Worm (Caenorhabditis elegans) whole organism, L1 larva: Measurements from ENCODE around the gene T14G12.12.

ENCODE experiments used
- aha-1 ChIP-seq: fragments of 150-350 bp; optimal IDR thresholded peaks from 2 replicates; lab custom pipeline; 2014; ENCODE audit warnings: missing biosample characterization, missing genetic modification characterization
- egl-13 ChIP-seq: sonication (generic microtip); optimal IDR thresholded peaks from 2 replicates; lab custom pipeline; 2016; ENCODE audit warnings: missing genotype, missing genetic modification reagents, missing genetic modification characterization, missing compliant biosample characterization
- fkh-10 ChIP-seq: sonication (generic microtip); optimal IDR thresholded peaks from 2 replicates; lab custom pipeline; 2017; ENCODE audit warnings: missing biosample characterization, missing genetic modification reagents, missing genetic modification characterization
- fkh-8 ChIP-seq: sonication (generic microtip); optimal IDR thresholded peaks from 2 replicates; lab custom pipeline; 2016; ENCODE audit warnings: mild to moderate bottlenecking, missing genetic modification characterization, missing compliant biosample characterization
- lin-35 ChIP-seq, 2 experiments: fragments of 150-350 bp; optimal IDR thresholded peaks; 2 replicates each; lab custom pipeline; 2014; ENCODE audit warnings: missing biosample characterization in 2 of 2, missing genetic modification characterization in 2 of 2, missing genetic modification reagents in 2 of 2
- mep-1 ChIP-seq: fragments of 150-350 bp; optimal IDR thresholded peaks from 2 replicates; lab custom pipeline; 2014; ENCODE audit warnings: missing biosample characterization, missing genetic modification characterization
- nhr-77 ChIP-seq: fragments of 150-350 bp; optimal IDR thresholded peaks from 2 replicates; lab custom pipeline; 2014; ENCODE audit warnings: missing biosample characterization, missing genetic modification characterization
- snpc-4 ChIP-seq: fragments of 150-350 bp; optimal IDR thresholded peaks from 2 replicates; lab custom pipeline; 2014; ENCODE audit warnings: missing biosample characterization, missing genetic modification characterization

- TF ChIP-seq mep-1 (no peak), aha-1 (no peak), lin-35 (GFP tag; optimal IDR thresholded peaks at IDR 0.05; lab: Kevin White, UChicago) (no peak), fkh-10 (no peak), egl-13 (tag; lab: Kevin White, UChicago) (no peak), snpc-4 (tag; lab: Kevin White, UChicago) (no peak), nhr-77 (no peak), fkh-8 (tag; lab: Kevin White, UChicago) (no peak)
Observed at ce11 chrX:3798288-3798687, 40.0 kb upstream of the T14G12.12 start.
